Fruit fly (Drosophila melanogaster): ENCODE measurements around the gene Sas10.

The Sas10 gene

dm6 chrX:5339970-5340369 lies 22.8 kb downstream of the Sas10 start, which contains the start of gene SK:
TSS of gene SK (plus strand) at chrX:5340236.
- TF ChIP-seq hth (optimal IDR thresholded peaks at IDR 0.05): no peak
- no peak for TF ChIP-seq CG10654 (GFP tag; optimal IDR thresholded peaks at IDR 0.05)
- TF ChIP-seq Dbx (GFP tag; IDR thresholded peaks at IDR 0.05): 0 out of 3 replicates have a peak, but pooled peaks have one; percentile 22
- no peak for TF ChIP-seq CG11560 (tag; IDR thresholded peaks at IDR 0.05)
- no peak for TF ChIP-seq CG12104 (GFP tag; optimal IDR thresholded peaks at IDR 0.05)
- TF ChIP-seq Dip3 (GFP tag; optimal IDR thresholded peaks at IDR 0.05): no peak
- TF ChIP-seq Ets65A (GFP tag): no peak
- TF ChIP-seq Med (GFP tag): peak; percentile 67
- TF ChIP-seq Mes4 (GFP tag; optimal IDR thresholded peaks at IDR 0.05): no peak
- no peak for TF ChIP-seq wek (GFP tag; optimal IDR thresholded peaks at IDR 0.05)
- TF ChIP-seq CG9727 (GFP tag; optimal IDR thresholded peaks at IDR 0.05): no peak
- no peak for TF ChIP-seq Spps (tag; optimal IDR thresholded peaks at IDR 0.05)
- no peak for TF ChIP-seq gem (tag; optimal IDR thresholded peaks at IDR 0.05)
- no peak for TF ChIP-seq Stat92E (GFP tag; optimal IDR thresholded peaks at IDR 0.05)
- no peak for TF ChIP-seq mirr (GFP tag; optimal IDR thresholded peaks at IDR 0.05)
- no peak for TF ChIP-seq Hr78 (GFP tag; optimal IDR thresholded peaks at IDR 0.05)
- TF ChIP-seq CG8924 (tag; optimal IDR thresholded peaks at IDR 0.05): no peak
- peak; percentile 71 for TF ChIP-seq sr (GFP tag; IDR thresholded peaks at IDR 0.05)
- no peak for TF ChIP-seq grau (tag; optimal IDR thresholded peaks at IDR 0.05)
- no peak for TF ChIP-seq CG31441 (GFP tag; IDR thresholded peaks at IDR 0.05)
- TF ChIP-seq CG11398 (GFP tag; optimal IDR thresholded peaks at IDR 0.05): no peak
- no peak for TF ChIP-seq HLH54F (GFP tag; optimal IDR thresholded peaks at IDR 0.05)
- no peak for TF ChIP-seq CG11696 (GFP tag; IDR thresholded peaks at IDR 0.05)
- peak; percentile 31 for TF ChIP-seq abd-A (tag; optimal IDR thresholded peaks at IDR 0.05)
- no peak for TF ChIP-seq CG15269 (tag; optimal IDR thresholded peaks at IDR 0.05)
- no peak for TF ChIP-seq CG3065 (GFP tag; optimal IDR thresholded peaks at IDR 0.05)
- no peak for TF ChIP-seq CG12659 (GFP tag; optimal IDR thresholded peaks at IDR 0.05)
- TF ChIP-seq Bteb2 (GFP tag; optimal IDR thresholded peaks at IDR 0.05): no peak
- no peak for TF ChIP-seq lbe (GFP tag; optimal IDR thresholded peaks at IDR 0.05)
- TF ChIP-seq slou (GFP tag; optimal IDR thresholded peaks at IDR 0.05): no peak
- no peak for TF ChIP-seq Meics (GFP tag; optimal IDR thresholded peaks at IDR 0.05)
- no peak for TF ChIP-seq ttk (GFP tag; IDR thresholded peaks at IDR 0.05)
- peak; percentile 84 for TF ChIP-seq CG17385 (GFP tag; optimal IDR thresholded peaks at IDR 0.05)
- no peak for TF ChIP-seq CG2202 (tag; optimal IDR thresholded peaks at IDR 0.05)
- TF ChIP-seq CG18764 (GFP tag; optimal IDR thresholded peaks at IDR 0.05): no peak
- TF ChIP-seq MBD-R2 (GFP tag; IDR thresholded peaks at IDR 0.05): no peak
- TF ChIP-seq CG5180 (GFP tag; optimal IDR thresholded peaks at IDR 0.05): no peak
- no peak for TF ChIP-seq CG17359 (tag; optimal IDR thresholded peaks at IDR 0.05)
- no peak for TF ChIP-seq Usf (GFP tag; optimal IDR thresholded peaks at IDR 0.05)
- no peak for TF ChIP-seq bab2 (GFP tag; optimal IDR thresholded peaks at IDR 0.05)
- no peak for TF ChIP-seq al (GFP tag; IDR thresholded peaks at IDR 0.05)
- no peak for TF ChIP-seq CG7556 (GFP tag; optimal IDR thresholded peaks at IDR 0.05)
- no peak for TF ChIP-seq CG11695 (GFP tag; IDR thresholded peaks at IDR 0.05)
- TF ChIP-seq twi (tag; optimal IDR thresholded peaks at IDR 0.05): no peak
- TF ChIP-seq lmd (GFP tag; IDR thresholded peaks at IDR 0.05): no peak
- TF ChIP-seq az2 (GFP tag; optimal IDR thresholded peaks at IDR 0.05): no peak
- TF ChIP-seq CG11093 (GFP tag; IDR thresholded peaks at IDR 0.05): no peak
- no peak for TF ChIP-seq ems (GFP tag; optimal IDR thresholded peaks at IDR 0.05)
- TF ChIP-seq mld (GFP tag; IDR thresholded peaks at IDR 0.05; ENCODE audit: partially characterized antibody): no peak
- TF ChIP-seq CG12942 (GFP tag; optimal IDR thresholded peaks at IDR 0.05): no peak
- no peak for TF ChIP-seq trem (tag; optimal IDR thresholded peaks at IDR 0.05)
- no peak for TF ChIP-seq CG2116 (GFP tag; optimal IDR thresholded peaks at IDR 0.05)
- no peak for TF ChIP-seq Nf-YA (GFP tag; IDR thresholded peaks at IDR 0.05)

Measured in whole organism, embryonic.